Worm (Caenorhabditis elegans) whole organism, L2 larva: Measurements from ENCODE around the gene C01G5.4.

ENCODE experiments used
- C34F6.9 ChIP-seq: fragments of 150-350 bp; optimal IDR thresholded peaks from 2 replicates; lab custom pipeline; 2014; ENCODE audit warnings: missing biosample characterization, missing genetic modification characterization
- F13H6.1 ChIP-seq: sonication (generic microtip); optimal IDR thresholded peaks from 2 replicates; lab custom pipeline; 2016; ENCODE audit warnings: missing genetic modification characterization, missing compliant biosample characterization
- R02D3.7 ChIP-seq: fragments of 150-350 bp; optimal IDR thresholded peaks from 2 replicates; lab custom pipeline; 2014; ENCODE audit warnings: missing biosample characterization, missing genetic modification characterization
- Y55F3AM.14 ChIP-seq: fragments of 200-800 bp; sonication (Bioruptor generic); optimal IDR thresholded peaks from 2 replicates; lab custom pipeline; 2018; ENCODE audit warnings: mild to moderate bottlenecking, missing genetic modification characterization, missing compliant biosample characterization
- ZK546.5 ChIP-seq: sonication (generic microtip); optimal IDR thresholded peaks from 2 replicates; lab custom pipeline; 2017; ENCODE audit warnings: missing biosample characterization, missing genetic modification characterization
- alr-1 ChIP-seq: fragments of 150-350 bp; optimal IDR thresholded peaks from 2 replicates; lab custom pipeline; 2014; ENCODE audit warnings: missing biosample characterization, missing genetic modification characterization
- aly-2 ChIP-seq: fragments of 150-350 bp; optimal IDR thresholded peaks from 2 replicates; lab custom pipeline; 2014; ENCODE audit warnings: missing biosample characterization, missing genetic modification characterization
- blmp-1 ChIP-seq: sonication (generic microtip); optimal IDR thresholded peaks from 2 replicates; lab custom pipeline; 2017; ENCODE audit warnings: missing genetic modification characterization, mild to moderate bottlenecking, missing compliant biosample characterization, antibody characterized with exemption, moderate library complexity; ENCODE audit not compliant: insufficient read depth
- ceh-16 ChIP-seq: fragments of 150-350 bp; optimal IDR thresholded peaks from 2 replicates; lab custom pipeline; 2014; ENCODE audit warnings: missing biosample characterization, missing genetic modification characterization
- ceh-82 ChIP-seq: fragments of 150-350 bp; optimal IDR thresholded peaks from 2 replicates; lab custom pipeline; 2014; ENCODE audit warnings: missing biosample characterization, missing genetic modification characterization
- crh-2 ChIP-seq: sonication (generic microtip); optimal IDR thresholded peaks from 2 replicates; lab custom pipeline; 2017; ENCODE audit warnings: missing biosample characterization, missing genetic modification characterization
- elt-1 ChIP-seq: fragments of 150-350 bp; optimal IDR thresholded peaks from 2 replicates; lab custom pipeline; 2014; ENCODE audit warnings: missing biosample characterization, missing genetic modification characterization
- fos-1 ChIP-seq: fragments of 150-350 bp; optimal IDR thresholded peaks from 2 replicates; lab custom pipeline; 2014; ENCODE audit warnings: missing biosample characterization, missing genetic modification characterization
- gmeb-1 ChIP-seq: fragments of 150-350 bp; optimal IDR thresholded peaks from 2 replicates; lab custom pipeline; 2014; ENCODE audit warnings: missing biosample characterization, missing genetic modification characterization
- lsy-2 ChIP-seq, 2 experiments: fragments of 150-350 bp in 1 of 2; sonication (generic microtip) in 1 of 2; optimal IDR thresholded peaks; 2 replicates each; lab custom pipeline; 2014 to 2017; ENCODE audit warnings: missing biosample characterization in 2 of 2, missing genetic modification characterization in 2 of 2
- mab-5 ChIP-seq: fragments of 150-350 bp; optimal IDR thresholded peaks from 2 replicates; lab custom pipeline; 2014; ENCODE audit warnings: missing biosample characterization, missing genetic modification characterization
- mdl-1 ChIP-seq, 2 experiments: fragments of 150-350 bp in 1 of 2; sonication (generic microtip) in 1 of 2; optimal IDR thresholded peaks; 2 replicates each; lab custom pipeline; 2017; ENCODE audit warnings: missing biosample characterization in 2 of 2, missing genetic modification characterization in 2 of 2
- nhr-10 ChIP-seq: sonication (generic microtip); optimal IDR thresholded peaks from 2 replicates; lab custom pipeline; 2017; ENCODE audit warnings: missing biosample characterization, missing genetic modification characterization
- nhr-11 ChIP-seq: fragments of 150-350 bp; optimal IDR thresholded peaks from 2 replicates; lab custom pipeline; 2014; ENCODE audit warnings: missing biosample characterization, missing genetic modification characterization
- nhr-12 ChIP-seq: fragments of 150-350 bp; optimal IDR thresholded peaks from 2 replicates; lab custom pipeline; 2014; ENCODE audit warnings: missing biosample characterization, missing genetic modification characterization
- nhr-129 ChIP-seq: fragments of 150-350 bp; optimal IDR thresholded peaks from 2 replicates; lab custom pipeline; 2014; ENCODE audit warnings: missing biosample characterization, missing genetic modification characterization
- nhr-21 ChIP-seq: fragments of 150-350 bp; optimal IDR thresholded peaks from 2 replicates; lab custom pipeline; 2014; ENCODE audit warnings: missing biosample characterization, missing genetic modification characterization
- nhr-23 ChIP-seq: fragments of 150-350 bp; optimal IDR thresholded peaks from 2 replicates; lab custom pipeline; 2014; ENCODE audit warnings: missing biosample characterization, missing genetic modification reagents, missing genetic modification characterization
- nhr-25 ChIP-seq: fragments of 150-350 bp; sonication (generic microtip); optimal IDR thresholded peaks from 3 replicates; lab custom pipeline; 2014; ENCODE audit warnings: missing biosample characterization, missing genetic modification characterization
- nhr-77 ChIP-seq: fragments of 150-350 bp; optimal IDR thresholded peaks from 2 replicates; lab custom pipeline; 2014; ENCODE audit warnings: missing biosample characterization, missing genetic modification characterization
- peb-1 ChIP-seq: fragments of 150-350 bp; optimal IDR thresholded peaks from 2 replicates; lab custom pipeline; 2014; ENCODE audit warnings: missing biosample characterization, missing genetic modification characterization
- sem-4 ChIP-seq: fragments of 150-350 bp; optimal IDR thresholded peaks from 2 replicates; lab custom pipeline; 2014; ENCODE audit warnings: missing biosample characterization, missing genetic modification reagents, missing genetic modification characterization
- skn-1 ChIP-seq: sonication (generic microtip); optimal IDR thresholded peaks from 2 replicates; lab custom pipeline; 2017; ENCODE audit warnings: missing biosample characterization, missing genetic modification characterization
- sma-3 ChIP-seq: sonication (generic microtip); optimal IDR thresholded peaks from 2 replicates; lab custom pipeline; 2016; ENCODE audit warnings: missing genetic modification reagents, missing genetic modification characterization, missing compliant biosample characterization
- sma-9 ChIP-seq, 2 experiments: fragments of 150-350 bp in 1 of 2; sonication (generic microtip) in 1 of 2; optimal IDR thresholded peaks; 2 replicates each; lab custom pipeline; 2014 to 2016; ENCODE audit warnings: missing genetic modification characterization in 2 of 2, mild to moderate bottlenecking in 1 of 2, missing biosample characterization in 1 of 2, missing compliant biosample characterization in 1 of 2, missing genetic modification reagents in 1 of 2, moderate library complexity in 1 of 2
- unc-39 ChIP-seq: fragments of 150-350 bp; optimal IDR thresholded peaks from 2 replicates; lab custom pipeline; 2014; ENCODE audit warnings: missing biosample characterization, missing genetic modification characterization
- unc-62 ChIP-seq: fragments of 150-350 bp; optimal IDR thresholded peaks from 2 replicates; lab custom pipeline; 2014; ENCODE audit warnings: missing biosample characterization, missing genetic modification reagents, missing genetic modification characterization
- zag-1 ChIP-seq: fragments of 150-350 bp; optimal IDR thresholded peaks from 2 replicates; lab custom pipeline; 2014; ENCODE audit warnings: missing biosample characterization, missing genetic modification characterization
- ztf-1 ChIP-seq: fragments of 200-800 bp; sonication (Bioruptor generic); conservative IDR thresholded peaks from 2 replicates; pipeline ENCODE4 v1.3.6; 2022; ENCODE audit warnings: missing genetic modification characterization, missing compliant biosample characterization
- ztf-4 ChIP-seq: fragments of 150-350 bp; optimal IDR thresholded peaks from 2 replicates; lab custom pipeline; 2014; ENCODE audit warnings: missing biosample characterization, missing genetic modification characterization

C01G5.4 gene

DNA sequence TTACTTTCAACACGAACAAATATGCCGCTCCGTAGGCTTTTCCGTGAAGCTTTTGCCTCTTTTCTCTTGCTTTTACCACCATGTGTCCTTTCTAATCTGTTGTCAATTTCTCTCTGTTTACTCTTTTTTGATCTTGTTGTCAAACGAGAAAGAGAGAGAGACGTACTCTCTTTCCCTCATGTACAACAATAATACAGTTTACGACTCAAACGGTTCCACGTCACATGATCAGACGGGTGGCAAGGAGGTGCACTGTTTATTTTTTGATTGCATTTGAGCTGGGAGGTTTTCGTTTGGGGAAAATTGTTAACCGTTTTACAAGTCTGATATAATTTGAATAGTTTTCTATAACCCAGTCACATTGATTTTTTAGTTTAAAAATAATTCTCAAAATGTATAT, 30.7 kb upstream of the C01G5.4 start:
- TF ChIP-seq ztf-4 (no peak), sma-3 (GFP tag; lab: Kevin White, UChicago) (peak; percentile 12), sma-9 (GFP tag; optimal IDR thresholded peaks at IDR 0.05; lab: Kevin White, UChicago) (peak; percentile 55), sma-9 (tag; optimal IDR thresholded peaks at IDR 0.05; lab: Kevin White, UChicago) (no peak), mdl-1 (tag; optimal IDR thresholded peaks at IDR 0.05; lab: Kevin White, UChicago) (no peak), blmp-1 (tag; lab: Kevin White, UChicago) (no peak), nhr-21 (tag; lab: Kevin White, UChicago) (no peak), ztf-1 (GFP tag; lab: Robert Waterston, UW) (no peak), skn-1 (tag; lab: Kevin White, UChicago) (no peak), Y55F3AM.14 (GFP tag; lab: Kevin White, UChicago) (no peak), F13H6.1 (tag; lab: Kevin White, UChicago) (peak; percentile 81), gmeb-1 (peak; percentile 35), ceh-82 (tag; lab: Kevin White, UChicago) (no peak), ceh-16 (tag; lab: Kevin White, UChicago) (no peak), crh-2 (peak; percentile 49), fos-1 (tag; lab: Kevin White, UChicago) (peak; percentile 20), mab-5 (tag; lab: Kevin White, UChicago) (no peak), aly-2 (tag; lab: Kevin White, UChicago) (no peak), nhr-129 (tag; lab: Kevin White, UChicago) (peak; percentile 76)

DNA sequence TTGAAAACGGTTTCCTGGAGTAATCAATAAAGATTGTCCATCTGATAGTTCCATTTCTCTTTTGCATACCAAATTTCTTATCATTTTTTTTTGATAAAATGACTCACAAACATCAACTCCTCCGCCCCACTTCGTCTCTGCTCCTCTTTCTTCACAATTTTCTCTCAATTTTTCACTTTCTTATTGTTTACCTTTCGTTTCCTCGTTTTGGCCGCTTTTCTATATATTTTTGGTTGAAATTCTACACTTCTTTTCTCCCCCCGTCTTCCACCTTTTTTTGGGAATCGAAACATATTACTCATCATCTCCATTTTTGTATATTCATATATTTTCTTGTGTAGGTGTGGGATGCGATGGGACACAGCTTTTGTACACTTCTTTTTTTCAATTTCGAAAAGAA, 28.8 kb upstream of the C01G5.4 start:
- TF ChIP-seq mdl-1 (tag; optimal IDR thresholded peaks at IDR 0.05; lab: Kevin White, UChicago) (no peak), F13H6.1 (tag; lab: Kevin White, UChicago) (peak; percentile 16), gmeb-1 (peak; percentile 30), fos-1 (tag; lab: Kevin White, UChicago) (peak; percentile 95), crh-2 (peak; percentile 32)

DNA sequence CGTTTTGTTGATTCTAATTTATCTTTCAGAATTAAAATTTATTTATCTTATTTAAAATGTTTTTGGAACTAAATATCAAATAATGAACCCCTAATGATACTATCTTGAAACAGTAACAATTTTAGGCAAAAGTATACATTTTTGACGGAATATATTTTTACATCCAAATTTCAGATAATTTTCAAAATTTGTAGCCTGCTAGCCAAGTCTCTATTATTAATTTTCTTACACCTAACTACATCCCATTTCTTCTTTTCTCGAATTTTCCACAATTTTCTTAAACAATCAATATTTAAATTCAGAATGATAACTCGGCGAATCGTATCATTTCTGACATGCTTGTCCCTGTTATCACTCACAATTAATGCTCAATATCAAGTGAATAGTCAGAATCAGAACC, 25.1 kb upstream of the C01G5.4 start, which contains the start of gene pqn-89:
TSS of gene pqn-89 (plus strand) at position 301 of the 400 bp plus-strand sequence.
- TF ChIP-seq crh-2 (no peak), unc-62 (GFP tag; lab: Kevin White, UChicago) (no peak), elt-1 (no peak), zag-1 (tag; lab: Kevin White, UChicago) (no peak), skn-1 (tag; lab: Kevin White, UChicago) (no peak), R02D3.7 (tag; lab: Kevin White, UChicago) (no peak), lsy-2 (tag; optimal IDR thresholded peaks at IDR 0.05; lab: Kevin White, UChicago) (no peak), peb-1 (tag; lab: Kevin White, UChicago) (no peak), ztf-1 (GFP tag; lab: Robert Waterston, UW) (no peak), nhr-25 (tag; lab: Kevin White, UChicago) (no peak), ztf-4 (no peak)
- TF ChIP-seq, all 48 proteins: peak for 0

DNA sequence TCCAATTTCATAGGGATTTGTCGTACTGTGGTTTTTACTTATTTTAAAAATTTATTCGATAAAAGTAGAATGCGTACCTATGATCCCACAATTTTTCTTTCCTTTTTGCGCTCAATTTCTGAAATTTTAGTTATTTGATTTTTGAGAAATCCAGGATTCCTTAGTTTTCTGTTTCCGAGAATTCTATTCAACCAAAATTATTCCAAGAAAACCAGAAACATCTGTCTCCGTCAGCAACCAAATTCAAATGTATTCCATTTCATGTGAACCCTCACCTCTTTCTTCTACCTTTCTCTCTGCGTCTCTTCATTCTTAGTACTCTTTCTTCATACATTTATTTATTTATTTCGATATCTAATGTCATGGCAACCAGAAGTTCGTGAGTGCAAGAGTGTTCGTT, 19.8 kb upstream of the C01G5.4 start:
- TF ChIP-seq sma-9 (GFP tag; optimal IDR thresholded peaks at IDR 0.05; lab: Kevin White, UChicago) (no peak), sma-9 (tag; optimal IDR thresholded peaks at IDR 0.05; lab: Kevin White, UChicago) (no peak), aly-2 (tag; lab: Kevin White, UChicago) (no peak), nhr-77 (tag; lab: Kevin White, UChicago) (no peak), alr-1 (tag; lab: Kevin White, UChicago) (no peak), nhr-12 (tag; lab: Kevin White, UChicago) (no peak), nhr-10 (tag; lab: Kevin White, UChicago) (no peak), nhr-11 (tag; lab: Kevin White, UChicago) (no peak), fos-1 (tag; lab: Kevin White, UChicago) (no peak), ZK546.5 (no peak), nhr-25 (tag; lab: Kevin White, UChicago) (no peak), sem-4 (tag; lab: Kevin White, UChicago) (no peak), nhr-23 (tag; lab: Kevin White, UChicago) (no peak), C34F6.9 (tag; lab: Kevin White, UChicago) (no peak), unc-39 (tag; lab: Kevin White, UChicago) (no peak)
